Fruit fly (Drosophila melanogaster) whole organism, pupa: ENCODE results near the gene CG17930.

Experiments used
- CG10348 ChIP-seq: fragments of 200-800 bp; sonication (Bioruptor generic); IDR thresholded peaks from 2 replicates; pipeline ENCODE4 v1.3.6; 2022; ENCODE audit warnings: missing biosample characterization, missing genetic modification characterization
- CG12605 ChIP-seq: fragments of 200-800 bp; sonication (Bioruptor generic); IDR thresholded peaks from 2 replicates; pipeline ENCODE4 v1.3.6; 2022; ENCODE audit warnings: missing biosample characterization, missing genetic modification characterization
- CG13204 ChIP-seq: fragments of 200-800 bp; sonication (Bioruptor generic); optimal IDR thresholded peaks from 2 replicates; lab custom pipeline; 2018; ENCODE audit warnings: missing biosample characterization, mild to moderate bottlenecking, missing genetic modification characterization, moderate library complexity
- CG14655 ChIP-seq: fragments of 200-800 bp; sonication (Bioruptor generic); optimal IDR thresholded peaks from 3 replicates; lab custom pipeline; 2017; ENCODE audit warnings: mild to moderate bottlenecking, missing biosample characterization, missing genetic modification reagents, missing genetic modification characterization
- CG15710 ChIP-seq: fragments of 200-800 bp; sonication (Bioruptor generic); optimal IDR thresholded peaks from 2 replicates; lab custom pipeline; 2018; ENCODE audit warnings: missing biosample characterization, mild to moderate bottlenecking, missing genetic modification characterization, moderate library complexity
- CG17806 ChIP-seq: fragments of 200-800 bp; sonication (Bioruptor generic); optimal IDR thresholded peaks from 2 replicates; lab custom pipeline; 2018; ENCODE audit warnings: missing biosample characterization, mild to moderate bottlenecking, missing genetic modification characterization, moderate library complexity
- CG32121 ChIP-seq: fragments of 200-800 bp; sonication (Bioruptor generic); IDR thresholded peaks from 2 replicates; pipeline ENCODE4 v1.3.6; 2022; ENCODE audit warnings: missing biosample characterization, missing genetic modification characterization
- CG34367 ChIP-seq: fragments of 200-800 bp; sonication (Bioruptor generic); optimal IDR thresholded peaks from 2 replicates; lab custom pipeline; 2018; ENCODE audit warnings: missing biosample characterization, mild to moderate bottlenecking, missing genetic modification characterization
- CG4496 ChIP-seq: fragments of 200-800 bp; sonication (Bioruptor generic); IDR thresholded peaks from 3 replicates; pipeline ENCODE4 v1.3.6; 2022; ENCODE audit warnings: missing biosample characterization, missing genetic modification characterization
- CG8159 ChIP-seq: fragments of 200-800 bp; sonication (Bioruptor generic); optimal IDR thresholded peaks from 3 replicates; lab custom pipeline; 2018; ENCODE audit warnings: missing biosample characterization, mild to moderate bottlenecking, missing genetic modification characterization, moderate library complexity
- CG8301 ChIP-seq: fragments of 200-800 bp; sonication (Bioruptor generic); optimal IDR thresholded peaks from 2 replicates; lab custom pipeline; 2018; ENCODE audit warnings: missing biosample characterization, mild to moderate bottlenecking, missing genetic modification characterization
- CG9948 ChIP-seq: fragments of 200-800 bp; sonication (Bioruptor generic); optimal IDR thresholded peaks from 2 replicates; lab custom pipeline; 2018; ENCODE audit warnings: missing biosample characterization, mild to moderate bottlenecking, missing genetic modification characterization, moderate library complexity
- D1 ChIP-seq: fragments of 200-800 bp; sonication (Bioruptor generic); optimal IDR thresholded peaks from 2 replicates; lab custom pipeline; 2018; ENCODE audit warnings: missing biosample characterization, mild to moderate bottlenecking, missing genetic modification characterization, moderate library complexity
- EcR ChIP-seq: fragments of 200-800 bp; sonication (Bioruptor generic); optimal IDR thresholded peaks from 3 replicates; lab custom pipeline; 2019; ENCODE audit warnings: missing biosample characterization, missing genetic modification characterization, mild to moderate bottlenecking, moderate library complexity, missing genetic modification reagents
- Ets98B ChIP-seq: fragments of 200-800 bp; sonication (Bioruptor generic); IDR thresholded peaks from 2 replicates; pipeline ENCODE4 v1.3.6; 2022; ENCODE audit warnings: missing biosample characterization, missing genetic modification characterization
- Pif1A ChIP-seq: fragments of 200-800 bp; sonication (Bioruptor generic); optimal IDR thresholded peaks from 3 replicates; lab custom pipeline; 2016; ENCODE audit warnings: missing biosample characterization, missing genetic modification characterization
- Pif1B ChIP-seq: fragments of 200-800 bp; sonication (Bioruptor generic); optimal IDR thresholded peaks from 3 replicates; lab custom pipeline; 2016; ENCODE audit warnings: missing biosample characterization, missing genetic modification characterization
- Snoo ChIP-seq: fragments of 200-800 bp; sonication (Bioruptor generic); optimal IDR thresholded peaks from 3 replicates; lab custom pipeline; 2017; ENCODE audit warnings: missing biosample characterization, mild to moderate bottlenecking, missing genetic modification characterization, inconsistent platforms
- fd96Ca ChIP-seq: fragments of 200-800 bp; sonication (Bioruptor generic); IDR thresholded peaks from 3 replicates; pipeline ENCODE4 v1.3.6; 2022; ENCODE audit warnings: missing biosample characterization, missing genetic modification characterization
- gl ChIP-seq: fragments of 200-800 bp; sonication (Bioruptor generic); optimal IDR thresholded peaks from 2 replicates; lab custom pipeline; 2018; ENCODE audit warnings: missing biosample characterization, mild to moderate bottlenecking, missing genetic modification characterization
- rn ChIP-seq: fragments of 200-800 bp; sonication (Bioruptor generic); IDR thresholded peaks from 2 replicates; pipeline ENCODE4 v1.3.6; 2022; ENCODE audit warnings: missing biosample characterization, missing genetic modification characterization

Gene CG17930

dm6 chr3R:16349111-16349655 is 21.5 kb downstream of the CG17930 start, which contains the start of the genes CG14879 and Manf:
Gene CG14879 (minus strand): TSS chr3R:16349226.
Gene Manf (plus strand): TSS chr3R:16349404.
- TF ChIP-seq CG4496 (peak; percentile 24; the same call in 1 of the 3 replicates), Ets98B (GFP tag; lab: Robert Waterston, UW) (0 out of 2 replicates have a peak, but pooled peaks have one; percentile 6), CG12605 (GFP tag; lab: Robert Waterston, UW) (no peak)

- TF ChIP-seq CG17806 (tag; lab: Kevin White, UChicago): no peak
- no peak for TF ChIP-seq CG15710 (tag; lab: Kevin White, UChicago)
- TF ChIP-seq CG14655 (GFP tag; lab: Kevin White, UChicago): no peak
- no peak for TF ChIP-seq CG34367 (tag; lab: Kevin White, UChicago)
- TF ChIP-seq fd96Ca (GFP tag; lab: Robert Waterston, UW): no peak
- TF ChIP-seq CG8301 (tag; lab: Kevin White, UChicago): no peak
- no peak for TF ChIP-seq EcR (GFP tag; lab: Kevin White, UChicago)
- no peak for TF ChIP-seq CG13204 (GFP tag; lab: Kevin White, UChicago)
- TF ChIP-seq D1 (tag; lab: Kevin White, UChicago): no peak
- no peak for TF ChIP-seq CG32121 (GFP tag; lab: Robert Waterston, UW)
- TF ChIP-seq gl: no peak
- no peak for TF ChIP-seq CG9948 (tag; lab: Kevin White, UChicago)
- no peak for TF ChIP-seq Pif1A (GFP tag; lab: Kevin White, UChicago)
- no peak for TF ChIP-seq CG4496
- TF ChIP-seq CG8159: no peak
- TF ChIP-seq, all 21 proteins: peak for 0
Measured at dm6 chr3R:16350400-16350799, 22.8 kb downstream of the CG17930 start.

dm6 chr3R:16351044-16351443 is 23.4 kb downstream of the CG17930 start:
- no peak for TF ChIP-seq CG13204 (GFP tag; lab: Kevin White, UChicago)
- TF ChIP-seq CG4496: 0 out of 3 replicates have a peak, but pooled peaks have one; percentile 27
- TF ChIP-seq, all 21 proteins: peak for 1

dm6 chr3R:16352039-16352438 is 24.4 kb downstream of the CG17930 start:
- TF ChIP-seq CG32121 (GFP tag; lab: Robert Waterston, UW) (no peak), CG10348 (GFP tag; lab: Robert Waterston, UW) (no peak), CG8159 (no peak), CG17806 (tag; lab: Kevin White, UChicago) (no peak), CG4496 (no peak), Snoo (tag; lab: Kevin White, UChicago) (no peak), CG12605 (GFP tag; lab: Robert Waterston, UW) (no peak), CG13204 (GFP tag; lab: Kevin White, UChicago) (no peak), Ets98B (GFP tag; lab: Robert Waterston, UW) (no peak), Pif1A (GFP tag; lab: Kevin White, UChicago) (no peak), CG8301 (tag; lab: Kevin White, UChicago) (no peak), CG34367 (tag; lab: Kevin White, UChicago) (no peak), CG9948 (tag; lab: Kevin White, UChicago) (no peak), fd96Ca (GFP tag; lab: Robert Waterston, UW) (no peak), EcR (GFP tag; lab: Kevin White, UChicago) (no peak), CG14655 (GFP tag; lab: Kevin White, UChicago) (no peak)
- TF ChIP-seq, all 21 proteins: peak for 0

- TF ChIP-seq CG4496: no peak
- no peak for TF ChIP-seq CG14655 (GFP tag; lab: Kevin White, UChicago)
- no peak for TF ChIP-seq CG8301 (tag; lab: Kevin White, UChicago)
- TF ChIP-seq EcR (GFP tag; lab: Kevin White, UChicago): peak; percentile 39
Measured at dm6 chr3R:16353195-16353594, 25.5 kb downstream of the CG17930 start.

- TF ChIP-seq fd96Ca (GFP tag; lab: Robert Waterston, UW) (no peak; the same call in 2 of the 3 replicates), CG12605 (GFP tag; lab: Robert Waterston, UW) (no peak)
Measured at dm6 chr3R:16353671-16354070, 26.0 kb downstream of the CG17930 start.

- TF ChIP-seq CG15710 (tag; lab: Kevin White, UChicago): no peak
- TF ChIP-seq Pif1B (GFP tag; lab: Kevin White, UChicago): no peak
- no peak for TF ChIP-seq gl
- TF ChIP-seq D1 (tag; lab: Kevin White, UChicago): no peak
- TF ChIP-seq CG10348 (GFP tag; lab: Robert Waterston, UW): no peak
- TF ChIP-seq CG8159: no peak
- TF ChIP-seq CG34367 (tag; lab: Kevin White, UChicago): no peak
- TF ChIP-seq Ets98B (GFP tag; lab: Robert Waterston, UW): no peak
- TF ChIP-seq CG9948 (tag; lab: Kevin White, UChicago): no peak
- no peak for TF ChIP-seq Pif1A (GFP tag; lab: Kevin White, UChicago)
- TF ChIP-seq rn: no peak
- no peak for TF ChIP-seq CG4496
- TF ChIP-seq CG12605 (GFP tag; lab: Robert Waterston, UW): no peak
Measured at dm6 chr3R:16355393-16355943, 27.8 kb downstream of the CG17930 start.
